Fruit fly (Drosophila melanogaster): ENCODE measurements around the gene Mettl3.

Gene Mettl3

DNA sequence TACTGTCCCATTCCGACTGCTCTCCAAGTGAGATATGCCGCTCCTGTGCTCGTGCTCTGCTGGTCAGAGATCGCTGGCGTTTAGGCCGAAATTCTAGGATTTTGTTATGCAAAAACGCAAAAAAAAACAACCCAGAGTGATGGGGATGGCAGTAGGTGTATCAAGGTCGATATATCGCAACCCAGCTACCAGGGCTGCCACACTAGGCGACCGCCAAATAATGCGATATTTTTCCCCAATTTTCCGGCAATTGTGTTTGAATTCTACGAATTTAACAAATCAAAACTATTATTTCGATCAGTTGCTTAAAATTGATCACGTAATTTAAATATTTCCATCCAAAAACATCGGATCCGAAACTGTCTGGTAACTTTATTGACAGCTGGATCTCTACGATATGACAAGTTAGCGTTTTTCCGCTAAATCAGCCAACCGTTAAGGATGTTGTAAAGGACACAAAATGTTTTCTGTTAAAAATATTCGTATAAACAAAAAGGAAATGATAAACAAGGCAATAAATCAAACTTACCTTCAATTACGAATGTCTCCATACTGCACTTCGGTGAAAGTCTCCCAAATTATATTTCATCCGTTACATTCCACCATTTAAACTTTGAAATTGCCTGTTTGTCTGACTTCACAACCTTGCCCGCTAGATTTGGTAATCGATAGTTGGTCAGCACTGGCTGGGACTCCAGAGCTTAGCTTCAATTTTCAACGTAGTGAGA, 5.7 kb downstream of the Mettl3 start, which contains the start of gene spas (continued):
- TF ChIP-seq mam (GFP tag; optimal IDR thresholded peaks at IDR 0.05), result peak; percentile 73
- TF ChIP-seq YL-1 (GFP tag; optimal IDR thresholded peaks at IDR 0.05), result peak; percentile 65
- TF ChIP-seq MBD-R2 (GFP tag; IDR thresholded peaks at IDR 0.05), result peak; percentile 87
- TF ChIP-seq D19A (tag; optimal IDR thresholded peaks at IDR 0.05), result no peak
- TF ChIP-seq zen (tag; optimal IDR thresholded peaks at IDR 0.05), result peak; percentile 59
- peak; percentile 20 for TF ChIP-seq eyg (GFP tag; optimal IDR thresholded peaks at IDR 0.05)
- peak; percentile 69 for TF ChIP-seq CG13624 (GFP tag; optimal IDR thresholded peaks at IDR 0.05)
- peak; percentile 84 for TF ChIP-seq CG14710 (tag; optimal IDR thresholded peaks at IDR 0.05)
- TF ChIP-seq Doc2 (GFP tag; IDR thresholded peaks at IDR 0.05), result no peak
- peak; percentile 50 for TF ChIP-seq HmgD (GFP tag; optimal IDR thresholded peaks at IDR 0.05)
- TF ChIP-seq CG10431 (GFP tag; optimal IDR thresholded peaks at IDR 0.05), result no peak
- no peak for TF ChIP-seq tap (tag; optimal IDR thresholded peaks at IDR 0.05)
- peak; percentile 77 for TF ChIP-seq Chrac-16 (GFP tag; optimal IDR thresholded peaks at IDR 0.05)
- peak; percentile 57; the same call in 1 of the 2 replicates for TF ChIP-seq H2.0 (GFP tag; IDR thresholded peaks at IDR 0.05)
- TF ChIP-seq Atf-2 (GFP tag; optimal IDR thresholded peaks at IDR 0.05), result peak; percentile 59
- TF ChIP-seq slp2 (GFP tag; optimal IDR thresholded peaks at IDR 0.05), result peak; percentile 80
- TF ChIP-seq CG7928 (GFP tag; optimal IDR thresholded peaks at IDR 0.05), result peak; percentile 90
- peak; percentile 74 for TF ChIP-seq dysf (GFP tag; IDR thresholded peaks at IDR 0.05)
- TF ChIP-seq CG16813 (GFP tag; IDR thresholded peaks at IDR 0.05; ENCODE audit: partially characterized antibody), result peak; percentile 98
- peak; percentile 47; the same call in 1 of the 2 replicates for TF ChIP-seq stc (GFP tag; IDR thresholded peaks at IDR 0.05)
- TF ChIP-seq tx (GFP tag; optimal IDR thresholded peaks at IDR 0.05), result peak; percentile 83
- no peak for TF ChIP-seq CG12769 (tag; optimal IDR thresholded peaks at IDR 0.05)
- TF ChIP-seq Sry-β (GFP tag; optimal IDR thresholded peaks at IDR 0.05), result peak; percentile 96
- TF ChIP-seq fd3F (GFP tag; optimal IDR thresholded peaks at IDR 0.05), result peak; percentile 40
- TF ChIP-seq CG4854 (GFP tag; optimal IDR thresholded peaks at IDR 0.05), result peak; percentile 45
- TF ChIP-seq Atf6 (GFP tag; IDR thresholded peaks at IDR 0.05), result 0 out of 2 replicates have a peak, but pooled peaks have one; percentile 5
- TF ChIP-seq CG34422 (GFP tag; IDR thresholded peaks at IDR 0.05), result peak; percentile 82
- TF ChIP-seq CG13424 (tag; optimal IDR thresholded peaks at IDR 0.05), result peak; percentile 68
- no peak for TF ChIP-seq Tbp (GFP tag; optimal IDR thresholded peaks at IDR 0.05)
- TF ChIP-seq CG8359 (GFP tag; optimal IDR thresholded peaks at IDR 0.05; ENCODE audit: borderline replicate concordance), result no peak
- TF ChIP-seq CG4820 (GFP tag; optimal IDR thresholded peaks at IDR 0.05), result peak; percentile 58
- TF ChIP-seq lab (GFP tag; optimal IDR thresholded peaks at IDR 0.05), result peak; percentile 50
- no peak for TF ChIP-seq pita (GFP tag; optimal IDR thresholded peaks at IDR 0.05)
- TF ChIP-seq sug (tag; optimal IDR thresholded peaks at IDR 0.05), result peak; percentile 58
- peak; percentile 57 for TF ChIP-seq CG3065 (GFP tag; optimal IDR thresholded peaks at IDR 0.05)
- peak; percentile 88 for TF ChIP-seq unc-4 (GFP tag; IDR thresholded peaks at IDR 0.05; ENCODE audit: partially characterized antibody)
- TF ChIP-seq kay (GFP tag; optimal IDR thresholded peaks at IDR 0.05), result peak; percentile 30
- TF ChIP-seq wdn (GFP tag; IDR thresholded peaks at IDR 0.05), result no peak; the same call in 1 of the 2 replicates
- peak; percentile 40 for TF ChIP-seq CG9797 (GFP tag; optimal IDR thresholded peaks at IDR 0.05)
- no peak for TF ChIP-seq Hey (tag; optimal IDR thresholded peaks at IDR 0.05)
- TF ChIP-seq CG6813 (GFP tag; optimal IDR thresholded peaks at IDR 0.05), result no peak
- TF ChIP-seq Poxn (GFP tag; IDR thresholded peaks at IDR 0.05), result peak; percentile 39; the same call in 1 of the 2 replicates
- TF ChIP-seq da (GFP tag; optimal IDR thresholded peaks at IDR 0.05), result peak; percentile 65
- peak; percentile 90 for TF ChIP-seq Doc3 (GFP tag; IDR thresholded peaks at IDR 0.05; ENCODE audit: partially characterized antibody)
- TF ChIP-seq Stat92E (GFP tag; optimal IDR thresholded peaks at IDR 0.05), result no peak
- peak; percentile 24 to 70 for TF ChIP-seq chif (GFP tag; optimal IDR thresholded peaks at IDR 0.05)
- TF ChIP-seq grn (GFP tag; optimal IDR thresholded peaks at IDR 0.05), result no peak
- TF ChIP-seq tio (GFP tag; optimal IDR thresholded peaks at IDR 0.05), result no peak
- peak; percentile 58 for TF ChIP-seq Ets97D (GFP tag; optimal IDR thresholded peaks at IDR 0.05)

All from whole organism, embryonic.